Fruit fly (Drosophila melanogaster) whole organism, embryonic: ENCODE results near the gene Mip.

Experiments used
- Bgb ChIP-seq: fragments of 200-800 bp; sonication (Bioruptor generic); IDR thresholded peaks from 2 replicates; pipeline ENCODE4 v1.3.6; 2022; ENCODE audit warnings: missing biosample characterization, missing genetic modification characterization; ENCODE audit not compliant: partially characterized antibody
- CG10565 ChIP-seq: fragments of 200-800 bp; sonication (Bioruptor generic); optimal IDR thresholded peaks from 3 replicates; lab custom pipeline; 2016; ENCODE audit warnings: missing biosample characterization, mild to moderate bottlenecking, missing genetic modification characterization
- CG10959 ChIP-seq: fragments of 200-800 bp; sonication (Bioruptor generic); IDR thresholded peaks from 2 replicates; pipeline ENCODE4 v1.3.6; 2022; ENCODE audit warnings: missing biosample characterization, missing genetic modification characterization
- CG11093 ChIP-seq: fragments of 200-800 bp; sonication (Bioruptor generic); IDR thresholded peaks from 3 replicates; pipeline ENCODE4 v1.3.6; 2022; ENCODE audit warnings: missing biosample characterization, missing genetic modification characterization
- CG13123 ChIP-seq: fragments of 200-800 bp; sonication (Bioruptor generic); optimal IDR thresholded peaks from 2 replicates; lab custom pipeline; 2016; ENCODE audit warnings: missing biosample characterization, missing genetic modification characterization
- CG13296 ChIP-seq: fragments of 200-800 bp; sonication (Bioruptor generic); optimal IDR thresholded peaks from 3 replicates; lab custom pipeline; 2018; ENCODE audit warnings: missing biosample characterization, mild to moderate bottlenecking, missing genetic modification characterization
- CG14050 ChIP-seq: fragments of 200-800 bp; sonication (Bioruptor generic); IDR thresholded peaks from 3 replicates; pipeline ENCODE4 v1.3.6; 2022; ENCODE audit warnings: missing biosample characterization, missing genetic modification characterization
- CG15269 ChIP-seq: fragments of 200-800 bp; sonication (Bioruptor generic); optimal IDR thresholded peaks from 2 replicates; lab custom pipeline; 2018; ENCODE audit warnings: missing biosample characterization, mild to moderate bottlenecking, missing genetic modification characterization, moderate library complexity
- CG15514 ChIP-seq: fragments of 200-800 bp; sonication (Bioruptor generic); optimal IDR thresholded peaks from 3 replicates; lab custom pipeline; 2017; ENCODE audit warnings: missing biosample characterization, missing genetic modification characterization, mild to moderate bottlenecking, moderate library complexity, missing genetic modification reagents
- CG1603 ChIP-seq: fragments of 200-800 bp; sonication (Bioruptor generic); optimal IDR thresholded peaks from 2 replicates; lab custom pipeline; 2019; ENCODE audit warnings: missing biosample characterization, mild to moderate bottlenecking, missing genetic modification characterization, moderate library complexity
- CG17829 ChIP-seq: fragments of 200-800 bp; optimal IDR thresholded peaks from 2 replicates; lab custom pipeline; 2019; ENCODE audit warnings: missing biosample characterization, mild to moderate bottlenecking, missing genetic modification characterization, moderate library complexity
- CG18011 ChIP-seq: fragments of 200-800 bp; sonication (Bioruptor generic); optimal IDR thresholded peaks from 2 replicates; lab custom pipeline; 2017; ENCODE audit warnings: missing biosample characterization, missing genetic modification characterization, mild to moderate bottlenecking, moderate library complexity, missing genotype
- CG18262 ChIP-seq: fragments of 200-800 bp; optimal IDR thresholded peaks from 3 replicates; lab custom pipeline; 2019; ENCODE audit warnings: missing biosample characterization, mild to moderate bottlenecking, missing genetic modification characterization, moderate library complexity
- CG18764 ChIP-seq: fragments of 200-800 bp; sonication (Bioruptor generic); optimal IDR thresholded peaks from 3 replicates; lab custom pipeline; 2016; ENCODE audit warnings: missing biosample characterization, missing genetic modification characterization
- CG2199 ChIP-seq: fragments of 200-800 bp; sonication (Bioruptor generic); IDR thresholded peaks from 3 replicates; pipeline ENCODE4 v1.3.6; 2022; ENCODE audit warnings: missing biosample characterization, missing genetic modification characterization
- CG2712 ChIP-seq: fragments of 200-800 bp; optimal IDR thresholded peaks from 3 replicates; lab custom pipeline; 2019; ENCODE audit warnings: missing biosample characterization, mild to moderate bottlenecking, missing genetic modification characterization, moderate library complexity
- CG33557 ChIP-seq: fragments of 200-800 bp; sonication (Bioruptor generic); optimal IDR thresholded peaks from 2 replicates; lab custom pipeline; 2019; ENCODE audit warnings: missing biosample characterization, mild to moderate bottlenecking, missing genetic modification characterization, moderate library complexity
- CG3726 ChIP-seq: fragments of 200-800 bp; sonication (Bioruptor generic); IDR thresholded peaks from 3 replicates; pipeline ENCODE4, ENCODE4 v1.3.6; 2022; ENCODE audit warnings: missing biosample characterization, missing genetic modification characterization
- CG6683 ChIP-seq: fragments of 200-800 bp; sonication (Bioruptor generic); optimal IDR thresholded peaks from 2 replicates; lab custom pipeline; 2017; ENCODE audit warnings: missing biosample characterization, mild to moderate bottlenecking, missing genetic modification characterization, missing genetic modification reagents
- CG8765 ChIP-seq: fragments of 200-800 bp; sonication (Bioruptor generic); IDR thresholded peaks from 2 replicates; pipeline ENCODE4 v1.3.6; 2022; ENCODE audit warnings: missing biosample characterization, missing genetic modification characterization
- CG9727 ChIP-seq: fragments of 200-800 bp; sonication (Bioruptor generic); optimal IDR thresholded peaks from 3 replicates; lab custom pipeline; 2017; ENCODE audit warnings: missing biosample characterization, mild to moderate bottlenecking, missing genetic modification characterization
- Hmx ChIP-seq: fragments of 200-800 bp; sonication (Bioruptor generic); optimal IDR thresholded peaks from 2 replicates; lab custom pipeline; 2016; ENCODE audit warnings: missing biosample characterization, missing genetic modification characterization
- Jarid2 ChIP-seq: fragments of 200-800 bp; sonication (Bioruptor generic); optimal IDR thresholded peaks from 3 replicates; lab custom pipeline; 2017; ENCODE audit warnings: mild to moderate bottlenecking, missing biosample characterization, missing genetic modification reagents, missing genetic modification characterization
- MBD-R2 ChIP-seq: fragments of 200-800 bp; sonication (Bioruptor generic); IDR thresholded peaks from 2 replicates; pipeline ENCODE4 v1.3.6; 2022; ENCODE audit warnings: missing biosample characterization, missing genetic modification characterization
- MESR4 ChIP-seq: fragments of 200-800 bp; sonication (Bioruptor generic); optimal IDR thresholded peaks from 2 replicates; lab custom pipeline; 2018; ENCODE audit warnings: missing biosample characterization, mild to moderate bottlenecking, missing genetic modification characterization, moderate library complexity
- Max ChIP-seq: fragments of 200-800 bp; sonication (Bioruptor generic); optimal IDR thresholded peaks from 2 replicates; lab custom pipeline; 2016; ENCODE audit warnings: missing biosample characterization, mild to moderate bottlenecking, missing genetic modification characterization
- Med ChIP-seq: fragments of 200-800 bp; sonication (Bioruptor generic); peaks from one replicate; lab custom pipeline; 2016; ENCODE audit warnings: missing biosample characterization, missing genetic modification characterization, mild to moderate bottlenecking, inconsistent platforms, moderate library complexity
- NfI ChIP-seq: fragments of 200-800 bp; sonication (Bioruptor generic); optimal IDR thresholded peaks from 3 replicates; lab custom pipeline; 2018; ENCODE audit warnings: missing biosample characterization, mild to moderate bottlenecking, missing genetic modification characterization, moderate library complexity
- Optix ChIP-seq: fragments of 200-800 bp; sonication (Bioruptor generic); IDR thresholded peaks from 3 replicates; pipeline ENCODE4 v1.3.6; 2022; ENCODE audit warnings: missing biosample characterization, missing genetic modification characterization
- Scr ChIP-seq: fragments of 200-800 bp; sonication (Bioruptor generic); IDR thresholded peaks from 2 replicates; pipeline ENCODE4 v1.3.6; 2022; ENCODE audit warnings: missing biosample characterization, missing genetic modification characterization; ENCODE audit not compliant: partially characterized antibody
- Sin3A ChIP-seq: fragments of >200 bp; optimal IDR thresholded peaks from 2 replicates; lab custom pipeline; 2018
- Stat92E ChIP-seq, 3 experiments: fragments of >200 bp in 2 of 3; fragments of 200-800 bp in 1 of 3; sonication (Bioruptor generic) in 1 of 3; optimal IDR thresholded peaks; 2 replicates each; lab custom pipeline; 2017 to 2019; ENCODE audit warnings: missing biosample characterization in 3 of 3, missing genetic modification characterization in 3 of 3, mild to moderate bottlenecking in 1 of 3, moderate library complexity in 1 of 3
- bsh ChIP-seq, 2 experiments: fragments of 200-800 bp; sonication (Bioruptor generic); optimal IDR thresholded peaks; 2 replicates each; lab custom pipeline; 2017 to 2018; ENCODE audit warnings: mild to moderate bottlenecking in 2 of 2, missing biosample characterization in 2 of 2, missing genetic modification characterization in 2 of 2, moderate library complexity in 1 of 2
- caup ChIP-seq: fragments of 200-800 bp; sonication (Bioruptor generic); optimal IDR thresholded peaks from 3 replicates; lab custom pipeline; 2017; ENCODE audit warnings: missing biosample characterization, mild to moderate bottlenecking, missing genetic modification characterization, moderate library complexity; ENCODE audit not compliant: severe bottlenecking
- chif ChIP-seq, 2 experiments: fragments of 200-800 bp; sonication (Bioruptor generic); optimal IDR thresholded peaks; 3 replicates each; lab custom pipeline; 2016; ENCODE audit warnings: missing biosample characterization in 2 of 2, missing genetic modification characterization in 2 of 2
- dysf ChIP-seq: fragments of 200-800 bp; sonication (Bioruptor generic); IDR thresholded peaks from 3 replicates; pipeline ENCODE4 v1.3.6; 2022; ENCODE audit warnings: missing biosample characterization, missing genetic modification characterization
- gcm ChIP-seq: fragments of 200-800 bp; sonication (Bioruptor generic); optimal IDR thresholded peaks from 2 replicates; lab custom pipeline; 2019; ENCODE audit warnings: missing biosample characterization, mild to moderate bottlenecking, missing genetic modification characterization, moderate library complexity
- gfzf ChIP-seq: fragments of 200-800 bp; sonication (Bioruptor generic); optimal IDR thresholded peaks from 2 replicates; lab custom pipeline; 2016; ENCODE audit warnings: missing biosample characterization, mild to moderate bottlenecking, missing genetic modification characterization, moderate library complexity
- ham ChIP-seq: fragments of 200-800 bp; sonication (Bioruptor generic); IDR thresholded peaks from 2 replicates; pipeline ENCODE4 v1.3.6; 2022; ENCODE audit warnings: missing biosample characterization, missing genetic modification characterization
- inv ChIP-seq: fragments of 200-800 bp; sonication (Bioruptor generic); IDR thresholded peaks from 2 replicates; pipeline ENCODE4 v1.3.6; 2022; ENCODE audit warnings: missing biosample characterization, missing genetic modification characterization; ENCODE audit not compliant: partially characterized antibody
- kah ChIP-seq: fragments of 200-800 bp; sonication (Bioruptor generic); optimal IDR thresholded peaks from 2 replicates; lab custom pipeline; 2018; ENCODE audit warnings: missing biosample characterization, mild to moderate bottlenecking, missing genetic modification characterization
- ken ChIP-seq: fragments of 200-800 bp; sonication (Bioruptor generic); IDR thresholded peaks from 3 replicates; pipeline ENCODE4 v1.3.6; 2022; ENCODE audit warnings: missing biosample characterization, missing genetic modification characterization
- lbe ChIP-seq: fragments of 200-800 bp; sonication (Bioruptor generic); optimal IDR thresholded peaks from 2 replicates; lab custom pipeline; 2016; ENCODE audit warnings: missing biosample characterization, mild to moderate bottlenecking, missing genetic modification characterization
- mld ChIP-seq: fragments of 200-800 bp; sonication (Bioruptor generic); IDR thresholded peaks from 3 replicates; pipeline ENCODE4 v1.3.6; 2022; ENCODE audit warnings: missing biosample characterization, missing genetic modification characterization; ENCODE audit not compliant: partially characterized antibody
- nom ChIP-seq: fragments of 200-800 bp; sonication (Bioruptor generic); optimal IDR thresholded peaks from 2 replicates; lab custom pipeline; 2017; ENCODE audit warnings: missing biosample characterization, missing genetic modification characterization, mild to moderate bottlenecking, moderate library complexity, missing genetic modification reagents
- sc ChIP-seq, 3 experiments: fragments of >200 bp in 2 of 3; fragments of 200-800 bp in 1 of 3; sonication (Bioruptor generic) in 1 of 3; optimal IDR thresholded peaks; 2 replicates in 2 of 3; 3 replicates in 1 of 3; lab custom pipeline; 2017; ENCODE audit warnings: mild to moderate bottlenecking in 1 of 3, missing biosample characterization in 1 of 3, missing genetic modification characterization in 1 of 3, missing genetic modification reagents in 1 of 3
- schlank ChIP-seq: fragments of 200-800 bp; sonication (Bioruptor generic); optimal IDR thresholded peaks from 2 replicates; lab custom pipeline; 2018; ENCODE audit warnings: missing biosample characterization, mild to moderate bottlenecking, missing genetic modification characterization
- twi ChIP-seq: fragments of 200-800 bp; optimal IDR thresholded peaks from 2 replicates; lab custom pipeline; 2019; ENCODE audit warnings: missing biosample characterization, mild to moderate bottlenecking, missing genetic modification characterization, moderate library complexity
- vfl ChIP-seq: fragments of 200-800 bp; sonication (Bioruptor generic); optimal IDR thresholded peaks from 2 replicates; lab custom pipeline; 2016; ENCODE audit warnings: missing biosample characterization, missing genetic modification characterization
- zf30C ChIP-seq: fragments of 200-800 bp; sonication (Bioruptor generic); optimal IDR thresholded peaks from 3 replicates; lab custom pipeline; 2018; ENCODE audit warnings: missing biosample characterization, mild to moderate bottlenecking, missing genetic modification characterization

Gene Mip

DNA sequence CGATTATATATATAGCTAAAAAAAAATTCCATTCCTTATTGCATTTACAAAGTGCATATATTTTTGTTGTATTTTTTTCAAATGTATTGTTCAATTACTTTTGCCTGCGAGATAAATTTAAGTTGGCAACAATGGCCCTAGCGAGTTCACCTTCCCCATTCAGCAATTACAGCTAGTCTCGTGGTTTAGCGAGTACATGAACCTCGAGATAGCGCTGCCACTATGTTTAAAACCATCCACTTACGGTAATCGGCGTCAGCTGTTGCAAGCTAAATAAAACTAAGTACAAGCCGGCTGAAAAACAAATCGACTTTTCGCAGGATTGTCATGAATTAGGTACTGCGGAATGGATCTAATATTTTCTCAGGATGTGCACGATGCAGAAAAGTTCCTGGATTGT is 3.3 kb upstream of the Mip start (continued):
- peak; percentile 43 for TF ChIP-seq MESR4 (GFP tag; lab: Kevin White, UChicago)
- TF ChIP-seq CG18011 (GFP tag; lab: Kevin White, UChicago), result no peak
- TF ChIP-seq ken (GFP tag; lab: Robert Waterston, UW), result no peak
- no peak for TF ChIP-seq bsh (GFP tag; optimal IDR thresholded peaks at IDR 0.05; lab: Kevin White, UChicago)
- no peak for TF ChIP-seq CG18262 (tag; lab: Kevin White, UChicago)
- TF ChIP-seq Med (GFP tag; lab: Kevin White, UChicago), result no peak
- TF ChIP-seq dysf (GFP tag; lab: Robert Waterston, UW), result no peak
- no peak for TF ChIP-seq nom
- TF ChIP-seq lbe (GFP tag; lab: Kevin White, UChicago), result no peak
- TF ChIP-seq gcm, result no peak
- TF ChIP-seq vfl (GFP tag; lab: Kevin White, UChicago), result no peak
- peak; percentile 90 for TF ChIP-seq CG1603
- peak; percentile 46 for TF ChIP-seq CG17829
- no peak for TF ChIP-seq CG3726 (GFP tag; lab: Robert Waterston, UW)
- no peak for TF ChIP-seq caup (GFP tag; lab: Kevin White, UChicago)
- TF ChIP-seq inv, result no peak
- no peak for TF ChIP-seq CG10959
- TF ChIP-seq CG10565 (GFP tag; lab: Kevin White, UChicago), result no peak
- TF ChIP-seq chif (GFP tag; optimal IDR thresholded peaks at IDR 0.05; lab: Kevin White, UChicago), result no peak
- TF ChIP-seq Sin3A (lab: Kevin White, UChicago), result peak; percentile 49
- no peak for TF ChIP-seq CG2199 (GFP tag; lab: Robert Waterston, UW)
- TF ChIP-seq Optix (GFP tag; lab: Robert Waterston, UW), result no peak
- TF ChIP-seq Max (GFP tag; lab: Kevin White, UChicago), result peak; percentile 23
- TF ChIP-seq CG6683 (GFP tag; lab: Kevin White, UChicago), result no peak
- TF ChIP-seq Stat92E (GFP tag; optimal IDR thresholded peaks at IDR 0.05; lab: Kevin White, UChicago), result no peak
- no peak for TF ChIP-seq CG9727 (GFP tag; lab: Kevin White, UChicago)
- TF ChIP-seq schlank (tag; lab: Kevin White, UChicago), result no peak
- TF ChIP-seq CG11093 (GFP tag; lab: Robert Waterston, UW), result no peak
- no peak for TF ChIP-seq kah
- no peak for TF ChIP-seq Bgb (GFP tag; lab: Robert Waterston, UW)
- TF ChIP-seq CG14050, result no peak
- peak; percentile 61 for TF ChIP-seq CG15514
- no peak for TF ChIP-seq zf30C (GFP tag; lab: Kevin White, UChicago)
- TF ChIP-seq Jarid2, result no peak
- no peak for TF ChIP-seq Hmx
- peak; percentile 59 for TF ChIP-seq gfzf (GFP tag; lab: Kevin White, UChicago)
- TF ChIP-seq Scr (GFP tag; lab: Robert Waterston, UW), result peak; percentile 45
- TF ChIP-seq MBD-R2, result peak; percentile 95
- no peak for TF ChIP-seq CG33557 (GFP tag; lab: Kevin White, UChicago)
- TF ChIP-seq sc (optimal IDR thresholded peaks at IDR 0.05; lab: Kevin White, UChicago), result no peak
- TF ChIP-seq sc (GFP tag; optimal IDR thresholded peaks at IDR 0.05; lab: Kevin White, UChicago), result no peak
- TF ChIP-seq twi (tag; lab: Kevin White, UChicago), result no peak
- TF ChIP-seq ham (GFP tag; lab: Robert Waterston, UW), result no peak
- TF ChIP-seq CG18764 (GFP tag; lab: Kevin White, UChicago), result no peak
- TF ChIP-seq CG13123 (GFP tag; lab: Kevin White, UChicago), result no peak
- TF ChIP-seq CG8765 (GFP tag; lab: Robert Waterston, UW), result no peak
- TF ChIP-seq CG15269, result no peak
- peak; percentile 38 for TF ChIP-seq CG2712 (tag; lab: Kevin White, UChicago)
- no peak for TF ChIP-seq NfI
- TF ChIP-seq mld (GFP tag; lab: Robert Waterston, UW), result no peak
- TF ChIP-seq CG13296 (GFP tag; lab: Kevin White, UChicago), result no peak
